Worm (Caenorhabditis elegans) whole organism, L3 larva: ENCODE measurements around the gene exc-5.

ENCODE experiments used
- R02D3.7 ChIP-seq: fragments of 150-350 bp; optimal IDR thresholded peaks from 2 replicates; lab custom pipeline; 2014; ENCODE audit warnings: missing biosample characterization, missing genetic modification characterization
- aly-2 ChIP-seq: fragments of 150-350 bp; optimal IDR thresholded peaks from 2 replicates; lab custom pipeline; 2014; ENCODE audit warnings: missing biosample characterization, missing genetic modification characterization
- ceh-28 ChIP-seq: fragments of 150-350 bp; optimal IDR thresholded peaks from 2 replicates; lab custom pipeline; 2014; ENCODE audit warnings: missing biosample characterization, missing genetic modification reagents, missing genetic modification characterization
- daf-12 ChIP-seq: fragments of 150-350 bp; optimal IDR thresholded peaks from 2 replicates; lab custom pipeline; 2014; ENCODE audit warnings: missing biosample characterization, missing genetic modification reagents, missing genetic modification characterization
- egl-5 ChIP-seq: fragments of 150-350 bp; optimal IDR thresholded peaks from 2 replicates; lab custom pipeline; 2017; ENCODE audit warnings: missing biosample characterization, missing genetic modification reagents, missing genetic modification characterization, inconsistent platforms
- fkh-10 ChIP-seq: sonication (generic microtip); optimal IDR thresholded peaks from 2 replicates; lab custom pipeline; 2017; ENCODE audit warnings: missing biosample characterization, missing genetic modification reagents, missing genetic modification characterization
- fkh-2 ChIP-seq: fragments of 150-350 bp; optimal IDR thresholded peaks from 2 replicates; lab custom pipeline; 2014; ENCODE audit warnings: missing biosample characterization, missing genetic modification reagents, missing genetic modification characterization
- lin-39 ChIP-seq: fragments of 150-350 bp; optimal IDR thresholded peaks from 2 replicates; lab custom pipeline; 2018; ENCODE audit warnings: missing biosample characterization, missing genetic modification reagents, missing genetic modification characterization
- mml-1 ChIP-seq: fragments of 150-350 bp; sonication (generic microtip); optimal IDR thresholded peaks from 3 replicates; lab custom pipeline; 2014; ENCODE audit warnings: missing biosample characterization, missing genetic modification characterization
- nfya-1 ChIP-seq: sonication (generic microtip); optimal IDR thresholded peaks from 2 replicates; lab custom pipeline; 2017; ENCODE audit warnings: missing genetic modification characterization, mild to moderate bottlenecking, missing compliant biosample characterization, antibody characterized with exemption, moderate library complexity; ENCODE audit not compliant: insufficient read depth
- nhr-28 ChIP-seq: fragments of 150-350 bp; optimal IDR thresholded peaks from 2 replicates; lab custom pipeline; 2014; ENCODE audit warnings: missing biosample characterization, missing genetic modification characterization
- nhr-76 ChIP-seq: fragments of 150-350 bp; sonication (generic microtip); optimal IDR thresholded peaks from 5 replicates; lab custom pipeline; 2014; ENCODE audit warnings: missing biosample characterization, missing genetic modification characterization
- pha-4 ChIP-seq: fragments of 150-350 bp; optimal IDR thresholded peaks from 2 replicates; lab custom pipeline; 2014; ENCODE audit warnings: missing biosample characterization, missing genetic modification reagents, missing genetic modification characterization
- sea-2 ChIP-seq: fragments of 150-350 bp; sonication (generic microtip); optimal IDR thresholded peaks from 4 replicates; lab custom pipeline; 2014; ENCODE audit warnings: missing biosample characterization, missing genetic modification reagents, missing genetic modification characterization
- skn-1 ChIP-seq: fragments of 150-350 bp; optimal IDR thresholded peaks from 2 replicates; lab custom pipeline; 2014; ENCODE audit warnings: missing biosample characterization, missing genetic modification characterization
- unc-39 ChIP-seq: sonication (generic microtip); optimal IDR thresholded peaks from 4 replicates; lab custom pipeline; 2017; ENCODE audit warnings: missing biosample characterization, missing genetic modification characterization
- unc-62 ChIP-seq: fragments of 150-350 bp; sonication (generic microtip); optimal IDR thresholded peaks from 4 replicates; lab custom pipeline; 2014; ENCODE audit warnings: missing biosample characterization, missing genetic modification reagents, missing genetic modification characterization
- zag-1 ChIP-seq: fragments of 150-350 bp; optimal IDR thresholded peaks from 2 replicates; lab custom pipeline; 2014; ENCODE audit warnings: missing biosample characterization, missing genetic modification characterization

The exc-5 gene

ce11 chrIV:8752492-8752891, 61.0 kb downstream of the exc-5 start:
- TF ChIP-seq unc-39 (tag; lab: Kevin White, UChicago) (no peak), nfya-1 (tag; lab: Kevin White, UChicago) (no peak), egl-5 (tag; lab: Kevin White, UChicago) (no peak), nhr-76 (tag; lab: Kevin White, UChicago) (no peak), nhr-28 (tag; lab: Kevin White, UChicago) (no peak), fkh-10 (no peak), aly-2 (tag; lab: Kevin White, UChicago) (no peak), mml-1 (tag; lab: Kevin White, UChicago) (no peak), lin-39 (no peak), zag-1 (tag; lab: Kevin White, UChicago) (no peak), R02D3.7 (tag; lab: Kevin White, UChicago) (no peak), fkh-2 (tag; lab: Kevin White, UChicago) (no peak), ceh-28 (no peak), pha-4 (tag; lab: Kevin White, UChicago) (no peak), skn-1 (tag; lab: Kevin White, UChicago) (no peak), sea-2 (GFP tag; lab: Kevin White, UChicago) (no peak), daf-12 (tag; lab: Kevin White, UChicago) (no peak), unc-62 (GFP tag; lab: Kevin White, UChicago) (no peak)
